Fruit fly (Drosophila melanogaster) whole organism, wandering third instar larva: ENCODE measurements around the gene RpL3.

Experiments
- Abd-B ChIP-seq: fragments of >200 bp; optimal IDR thresholded peaks from 2 replicates; lab custom pipeline; 2017; ENCODE audit warnings: missing biosample characterization, missing genetic modification characterization
- CG32264 ChIP-seq: fragments of 200-800 bp; sonication (Bioruptor generic); optimal IDR thresholded peaks from 2 replicates; lab custom pipeline; 2016; ENCODE audit warnings: missing biosample characterization, missing genetic modification characterization
- CG9705 ChIP-seq: fragments of 200-800 bp; sonication (Bioruptor generic); optimal IDR thresholded peaks from 2 replicates; lab custom pipeline; 2018; ENCODE audit warnings: missing biosample characterization, mild to moderate bottlenecking, missing genetic modification characterization
- CrebA ChIP-seq: fragments of 200-800 bp; sonication (Bioruptor generic); optimal IDR thresholded peaks from 2 replicates; lab custom pipeline; 2016; ENCODE audit warnings: missing biosample characterization, mild to moderate bottlenecking, missing genetic modification characterization, borderline replicate concordance
- Dfd ChIP-seq: fragments of >200 bp; optimal IDR thresholded peaks from 2 replicates; lab custom pipeline; 2017; ENCODE audit warnings: missing biosample characterization, missing genetic modification characterization
- Dif ChIP-seq: fragments of 200-275, 200-300 bp; sonication (Bioruptor generic); optimal IDR thresholded peaks from 2 replicates; lab custom pipeline; 2018; ENCODE audit warnings: missing biosample characterization, missing genetic modification characterization; ENCODE audit not compliant: partially characterized antibody
- GATAd ChIP-seq: sonication (Bioruptor generic); optimal IDR thresholded peaks from 2 replicates; lab custom pipeline; 2016; ENCODE audit warnings: missing biosample characterization, missing genetic modification characterization
- HLH106 ChIP-seq: fragments of 200-800 bp; optimal IDR thresholded peaks from 3 replicates; lab custom pipeline; 2019; ENCODE audit warnings: missing biosample characterization, mild to moderate bottlenecking, missing genetic modification characterization, moderate library complexity
- Hnf4 ChIP-seq: fragments of 200-800 bp; sonication (Bioruptor generic); optimal IDR thresholded peaks from 2 replicates; lab custom pipeline; 2016; ENCODE audit warnings: missing biosample characterization, mild to moderate bottlenecking, missing genetic modification characterization
- Hr78 ChIP-seq: fragments of >200 bp; optimal IDR thresholded peaks from 2 replicates; lab custom pipeline; 2017; ENCODE audit warnings: missing biosample characterization, missing genetic modification characterization
- Hr83 ChIP-seq: fragments of 200-300 bp; sonication (Bioruptor generic); optimal IDR thresholded peaks from 2 replicates; lab custom pipeline; 2016; ENCODE audit warnings: missing biosample characterization, mild to moderate bottlenecking, missing genetic modification characterization, moderate library complexity; ENCODE audit not compliant: poor library complexity, severe bottlenecking
- Jra ChIP-seq: sonication (Bioruptor generic); optimal IDR thresholded peaks from 2 replicates; lab custom pipeline; 2016; ENCODE audit warnings: missing biosample characterization, missing genetic modification characterization
- Mio ChIP-seq: sonication (Bioruptor generic); optimal IDR thresholded peaks from 2 replicates; lab custom pipeline; 2016; ENCODE audit warnings: missing biosample characterization, missing genetic modification characterization
- Myc ChIP-seq: fragments of >200 bp; optimal IDR thresholded peaks from 2 replicates; lab custom pipeline; 2017
- N ChIP-seq: fragments of >200 bp; optimal IDR thresholded peaks from 2 replicates; lab custom pipeline; 2018; ENCODE audit warnings: missing biosample characterization, missing external identifiers, missing genetic modification characterization
- OdsH ChIP-seq: fragments of 200-800 bp; sonication (Bioruptor generic); optimal IDR thresholded peaks from 2 replicates; lab custom pipeline; 2016; ENCODE audit warnings: missing biosample characterization, mild to moderate bottlenecking, missing genetic modification characterization
- Rel ChIP-seq, 2 experiments: fragments of 200-800 bp; sonication (Bioruptor generic) in 1 of 2; optimal IDR thresholded peaks; 2 replicates in 1 of 2; 3 replicates in 1 of 2; lab custom pipeline; 2016 to 2019; ENCODE audit warnings: mild to moderate bottlenecking in 2 of 2, missing biosample characterization in 2 of 2, missing genetic modification characterization in 2 of 2, moderate library complexity in 1 of 2
- Sp1 ChIP-seq: fragments of 200-800 bp; sonication (Bioruptor generic); optimal IDR thresholded peaks from 3 replicates; lab custom pipeline; 2019; ENCODE audit warnings: missing biosample characterization, mild to moderate bottlenecking, missing genetic modification characterization, moderate library complexity
- Vsx2 ChIP-seq: fragments of 200-300, 225-300 bp; sonication (Bioruptor generic); optimal IDR thresholded peaks from 2 replicates; lab custom pipeline; 2018; ENCODE audit warnings: missing biosample characterization, missing genetic modification characterization; ENCODE audit not compliant: partially characterized antibody
- br ChIP-seq: fragments of 200-800 bp; sonication (Bioruptor generic); optimal IDR thresholded peaks from 2 replicates; lab custom pipeline; 2016; ENCODE audit warnings: missing biosample characterization, missing genetic modification characterization
- brk ChIP-seq: fragments of 200-800 bp; sonication (Bioruptor generic); optimal IDR thresholded peaks from 2 replicates; lab custom pipeline; 2016; ENCODE audit warnings: missing biosample characterization, mild to moderate bottlenecking, missing genetic modification characterization
- dl ChIP-seq, 2 experiments: fragments of 175-275, 200-275 bp in 1 of 2; fragments of 200-275 bp in 1 of 2; sonication (Bioruptor generic); optimal IDR thresholded peaks; lab custom pipeline; 2018; ENCODE audit warnings: mild to moderate bottlenecking in 2 of 2, missing biosample characterization in 2 of 2, missing genetic modification characterization in 2 of 2, moderate library complexity in 2 of 2; ENCODE audit not compliant: partially characterized antibody in 2 of 2, insufficient read depth in 1 of 2
- dmrt93B ChIP-seq: fragments of 200-800 bp; sonication (Bioruptor generic); optimal IDR thresholded peaks from 2 replicates; lab custom pipeline; 2018; ENCODE audit warnings: missing biosample characterization, mild to moderate bottlenecking, missing genetic modification characterization
- dsf ChIP-seq: sonication (Bioruptor generic); optimal IDR thresholded peaks from 2 replicates; lab custom pipeline; 2016; ENCODE audit warnings: missing biosample characterization, missing genetic modification characterization, borderline replicate concordance
- ey ChIP-seq: fragments of 200-800 bp; sonication (Bioruptor generic); optimal IDR thresholded peaks from 2 replicates; lab custom pipeline; 2016; ENCODE audit warnings: missing biosample characterization, missing genetic modification characterization
- foxo ChIP-seq, 2 experiments: fragments of 200-800 bp; sonication (Bioruptor generic); optimal IDR thresholded peaks; 2 replicates in 1 of 2; 3 replicates in 1 of 2; lab custom pipeline; 2016 to 2017; ENCODE audit warnings: missing biosample characterization in 2 of 2, missing genetic modification characterization in 2 of 2
- fru ChIP-seq: fragments of 200-800 bp; sonication (Bioruptor generic); optimal IDR thresholded peaks from 3 replicates; lab custom pipeline; 2016; ENCODE audit warnings: missing biosample characterization, mild to moderate bottlenecking, missing genetic modification characterization
- h ChIP-seq: fragments of 200-800 bp; sonication (Bioruptor generic); optimal IDR thresholded peaks from 3 replicates; lab custom pipeline; 2016; ENCODE audit warnings: missing biosample characterization, mild to moderate bottlenecking, missing genetic modification characterization
- jim ChIP-seq: fragments of 175-275, 200-325 bp; sonication (Bioruptor generic); optimal IDR thresholded peaks from 2 replicates; lab custom pipeline; 2016; ENCODE audit warnings: missing biosample characterization, mild to moderate bottlenecking, missing genetic modification characterization
- lola ChIP-seq: fragments of >200 bp; optimal IDR thresholded peaks from 2 replicates; lab custom pipeline; 2017; ENCODE audit warnings: missing biosample characterization, missing genetic modification characterization
- pan ChIP-seq: fragments of >200 bp; optimal IDR thresholded peaks from 2 replicates; lab custom pipeline; 2017
- psq ChIP-seq: fragments of 200-800 bp; sonication (Bioruptor generic); optimal IDR thresholded peaks from 3 replicates; lab custom pipeline; 2017; ENCODE audit warnings: missing biosample characterization, mild to moderate bottlenecking, missing genetic modification characterization, moderate library complexity
- rgr ChIP-seq: fragments of 200-800 bp; sonication (Bioruptor generic); optimal IDR thresholded peaks from 3 replicates; lab custom pipeline; 2016; ENCODE audit warnings: missing biosample characterization, mild to moderate bottlenecking, missing genetic modification characterization
- sage ChIP-seq: fragments of 200-800 bp; sonication (Bioruptor generic); optimal IDR thresholded peaks from 2 replicates; lab custom pipeline; 2016; ENCODE audit warnings: missing biosample characterization, mild to moderate bottlenecking, missing genetic modification characterization
- sv ChIP-seq: fragments of 200-800 bp; sonication (Bioruptor generic); optimal IDR thresholded peaks from 3 replicates; lab custom pipeline; 2016; ENCODE audit warnings: missing biosample characterization, missing genetic modification characterization
- tai ChIP-seq: sonication (Bioruptor generic); optimal IDR thresholded peaks from 2 replicates; lab custom pipeline; 2016; ENCODE audit warnings: missing biosample characterization, missing genetic modification characterization
- usp ChIP-seq: fragments of >200 bp; optimal IDR thresholded peaks from 2 replicates; lab custom pipeline; 2017; ENCODE audit warnings: missing biosample characterization, missing genetic modification characterization
- woc ChIP-seq: sonication (Bioruptor generic); optimal IDR thresholded peaks from 2 replicates; lab custom pipeline; 2016; ENCODE audit warnings: missing biosample characterization, mild to moderate bottlenecking, missing genetic modification characterization

RpL3 gene

dm6 chr3R:11222587-11222986, 893 bp downstream of the RpL3 start:
- TF ChIP-seq sv (GFP tag; lab: Kevin White, UChicago) (no peak), dmrt93B (GFP tag; lab: Kevin White, UChicago) (no peak), rgr (GFP tag; lab: Kevin White, UChicago) (no peak), psq (GFP tag; lab: Kevin White, UChicago) (no peak), CG32264 (GFP tag; lab: Kevin White, UChicago) (no peak), Hnf4 (no peak), foxo (GFP tag; optimal IDR thresholded peaks at IDR 0.05; lab: Kevin White, UChicago) (no peak), tai (GFP tag; lab: Kevin White, UChicago) (no peak), Hr83 (GFP tag; lab: Kevin White, UChicago) (no peak), GATAd (GFP tag; lab: Kevin White, UChicago) (no peak), OdsH (no peak), br (no peak), Rel (GFP tag; optimal IDR thresholded peaks at IDR 0.05; lab: Kevin White, UChicago) (no peak), Rel (tag; optimal IDR thresholded peaks at IDR 0.05; lab: Kevin White, UChicago) (no peak), Dif (GFP tag; lab: Kevin White, UChicago) (no peak), Mio (GFP tag; lab: Kevin White, UChicago) (no peak), Sp1 (GFP tag; lab: Kevin White, UChicago) (no peak), fru (GFP tag; lab: Kevin White, UChicago) (no peak), HLH106 (tag; lab: Kevin White, UChicago) (no peak), h (GFP tag; lab: Kevin White, UChicago) (no peak), CrebA (GFP tag; lab: Kevin White, UChicago) (no peak)

DNA sequence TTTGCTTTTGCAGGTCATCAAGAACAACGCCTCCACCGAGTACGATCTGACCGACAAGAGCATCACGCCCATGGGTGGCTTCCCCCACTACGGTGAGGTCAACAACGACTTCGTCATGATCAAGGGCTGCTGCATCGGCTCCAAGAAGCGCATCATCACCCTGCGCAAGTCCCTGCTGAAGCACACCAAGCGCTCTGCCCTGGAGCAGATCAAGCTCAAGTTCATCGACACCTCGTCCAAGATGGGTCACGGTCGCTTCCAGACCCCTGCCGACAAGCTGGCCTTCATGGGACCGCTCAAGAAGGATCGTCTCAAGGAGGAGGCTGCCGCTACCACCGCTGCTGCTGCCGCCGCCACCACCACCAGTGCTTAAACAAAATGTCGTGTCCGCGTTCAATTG, 2.8 kb downstream of the RpL3 start:
- TF ChIP-seq psq (GFP tag; lab: Kevin White, UChicago) (no peak), Hnf4 (no peak), fru (GFP tag; lab: Kevin White, UChicago) (no peak), sv (GFP tag; lab: Kevin White, UChicago) (no peak), Vsx2 (no peak), rgr (GFP tag; lab: Kevin White, UChicago) (no peak), Myc (lab: Kevin White, UChicago) (no peak), br (no peak), Rel (GFP tag; optimal IDR thresholded peaks at IDR 0.05; lab: Kevin White, UChicago) (no peak), Rel (tag; optimal IDR thresholded peaks at IDR 0.05; lab: Kevin White, UChicago) (no peak), Dfd (GFP tag; lab: Kevin White, UChicago) (no peak), lola (no peak), Hr83 (GFP tag; lab: Kevin White, UChicago) (no peak), dmrt93B (GFP tag; lab: Kevin White, UChicago) (no peak), GATAd (GFP tag; lab: Kevin White, UChicago) (no peak), foxo (GFP tag; optimal IDR thresholded peaks at IDR 0.05; lab: Kevin White, UChicago) (no peak)

DNA sequence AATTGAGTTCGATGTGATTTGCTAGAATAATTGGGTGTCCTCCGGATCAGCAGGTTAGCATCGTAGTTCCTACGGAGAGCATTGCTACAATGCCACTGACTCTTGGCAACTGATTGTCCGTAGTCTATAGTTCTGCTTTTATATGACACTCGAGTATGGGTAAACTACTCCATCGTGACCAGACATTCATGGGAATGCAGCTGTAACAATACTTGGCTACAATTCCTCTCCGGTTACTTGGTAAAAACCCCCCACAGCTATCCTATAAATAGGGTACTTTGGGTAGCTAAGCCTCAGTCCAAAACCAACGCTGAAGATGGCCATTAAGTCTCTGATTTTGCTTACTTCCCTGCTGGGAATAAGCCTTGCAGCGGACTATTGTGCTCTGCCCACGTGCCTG, 3.5 kb downstream of the RpL3 start, which contains the start of gene scpr-C:
Gene scpr-C (plus strand): TSS at position 301 of the 400 bp plus-strand sequence.
- TF ChIP-seq woc (GFP tag; lab: Kevin White, UChicago) (no peak), Dfd (GFP tag; lab: Kevin White, UChicago) (no peak), Hr78 (no peak)

DNA sequence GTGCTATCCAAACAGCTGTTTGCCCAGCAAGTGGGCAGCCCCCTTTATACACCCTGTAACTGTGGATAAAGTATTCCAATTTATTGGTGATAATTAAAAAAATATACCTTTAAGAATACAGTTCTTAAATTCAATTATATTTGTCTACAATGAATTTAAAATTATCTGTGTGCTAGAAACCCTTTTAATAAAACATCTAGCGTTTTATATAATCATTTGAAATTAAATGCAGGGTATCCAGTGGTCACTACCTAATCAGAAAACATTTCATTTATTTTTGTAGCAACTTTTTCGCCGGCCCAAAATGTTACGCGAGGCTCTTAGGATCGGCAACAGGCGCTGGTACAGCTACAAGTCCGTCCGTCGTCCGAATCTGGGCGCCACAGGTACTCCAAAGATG, 4.8 kb downstream of the RpL3 start, which contains the start of gene CG17726:
Gene CG17726 (plus strand): TSS at position 267 of the 400 bp plus-strand sequence.
- TF ChIP-seq Jra (GFP tag; lab: Kevin White, UChicago) = no peak
- no peak for TF ChIP-seq Hnf4
- TF ChIP-seq Rel (GFP tag; optimal IDR thresholded peaks at IDR 0.05; lab: Kevin White, UChicago) = no peak
- TF ChIP-seq Rel (tag; optimal IDR thresholded peaks at IDR 0.05; lab: Kevin White, UChicago) = peak; percentile 87
- TF ChIP-seq OdsH = peak; percentile 97
- peak in 1 of 2 experiments; percentile 98 for TF ChIP-seq foxo (GFP tag; optimal IDR thresholded peaks at IDR 0.05; lab: Kevin White, UChicago)
- TF ChIP-seq ey = peak; percentile 90
- TF ChIP-seq dl (GFP tag; optimal IDR thresholded peaks at IDR 0.05; lab: Kevin White, UChicago; ENCODE audit: insufficient read depth in 1 of 2, partially characterized antibody in 2 of 2) = no peak
- TF ChIP-seq psq (GFP tag; lab: Kevin White, UChicago) = peak; percentile 92
- TF ChIP-seq dmrt93B (GFP tag; lab: Kevin White, UChicago) = no peak
- TF ChIP-seq h (GFP tag; lab: Kevin White, UChicago) = peak; percentile 94
- no peak for TF ChIP-seq brk (GFP tag; lab: Kevin White, UChicago)
- TF ChIP-seq N (GFP tag; lab: Kevin White, UChicago) = no peak
- TF ChIP-seq Hr78 = no peak
- peak; percentile 92 for TF ChIP-seq CG9705
- TF ChIP-seq sv (GFP tag; lab: Kevin White, UChicago) = peak; percentile 88
- TF ChIP-seq woc (GFP tag; lab: Kevin White, UChicago) = peak; percentile 96
- TF ChIP-seq sage (GFP tag; lab: Kevin White, UChicago) = no peak
- TF ChIP-seq HLH106 (tag; lab: Kevin White, UChicago) = peak; percentile 98
- no peak for TF ChIP-seq usp (GFP tag; lab: Kevin White, UChicago)
- peak; percentile 94 for TF ChIP-seq fru (GFP tag; lab: Kevin White, UChicago)
- no peak for TF ChIP-seq dsf
- TF ChIP-seq rgr (GFP tag; lab: Kevin White, UChicago) = peak; percentile 98
- no peak for TF ChIP-seq Dfd (GFP tag; lab: Kevin White, UChicago)
- peak; percentile 77 for TF ChIP-seq CG32264 (GFP tag; lab: Kevin White, UChicago)
- TF ChIP-seq tai (GFP tag; lab: Kevin White, UChicago) = no peak
- TF ChIP-seq lola = no peak
- TF ChIP-seq Vsx2 = no peak
- peak; percentile 92 for TF ChIP-seq br
- TF ChIP-seq GATAd (GFP tag; lab: Kevin White, UChicago) = peak; percentile 17
- TF ChIP-seq Sp1 (GFP tag; lab: Kevin White, UChicago) = peak; percentile 99
- no peak for TF ChIP-seq Myc (lab: Kevin White, UChicago)
- no peak for TF ChIP-seq jim (GFP tag; lab: Kevin White, UChicago)
- no peak for TF ChIP-seq Abd-B (GFP tag; lab: Kevin White, UChicago)
- TF ChIP-seq Dif (GFP tag; lab: Kevin White, UChicago) = no peak
- no peak for TF ChIP-seq pan (lab: Kevin White, UChicago)
